Worm (Caenorhabditis elegans) whole organism, L1 larva: Measurements from ENCODE around the gene sur-5.
A peak's percentile ranks its signal among the peaks of the same experiment; 100 is the strongest.

Experiments
- aha-1 ChIP-seq: fragments of 150-350 bp; optimal IDR thresholded peaks from 2 replicates; lab custom pipeline; 2014; ENCODE audit warnings: missing biosample characterization, missing genetic modification characterization
- aly-2 ChIP-seq: fragments of 150-350 bp; optimal IDR thresholded peaks from 2 replicates; lab custom pipeline; 2014; ENCODE audit warnings: missing biosample characterization, missing genetic modification characterization
- ama-1 ChIP-seq: fragments of 150-350 bp; optimal IDR thresholded peaks from 2 replicates; lab custom pipeline; 2014
- ceh-63 ChIP-seq: fragments of 200-800 bp; sonication (Bioruptor generic); optimal IDR thresholded peaks from 2 replicates; lab custom pipeline; 2018; ENCODE audit warnings: mild to moderate bottlenecking, missing genetic modification characterization, missing compliant biosample characterization
- dpl-1 ChIP-seq, 3 experiments: fragments of 150-350 bp in 2 of 3; sonication (generic microtip) in 1 of 3; optimal IDR thresholded peaks; 2 replicates each; lab custom pipeline; 2014 to 2017; ENCODE audit warnings: missing biosample characterization in 3 of 3, missing genetic modification characterization in 3 of 3, missing genetic modification reagents in 3 of 3
- efl-1 ChIP-seq, 4 experiments: fragments of 150-350 bp; optimal IDR thresholded peaks in 3 of 4; peaks in 1 of 4; 1 replicate in 1 of 4; 2 replicates in 3 of 4; lab custom pipeline; 2014; ENCODE audit warnings: missing biosample characterization in 2 of 4, missing genetic modification characterization in 2 of 4, missing genetic modification reagents in 2 of 4
- elt-2 ChIP-seq: sonication (generic microtip); optimal IDR thresholded peaks from 2 replicates; lab custom pipeline; 2016; ENCODE audit warnings: missing genetic modification characterization, mild to moderate bottlenecking, inconsistent platforms, missing compliant biosample characterization, missing genetic modification reagents
- elt-3 ChIP-seq, 6 experiments: fragments of 150-350 bp in 1 of 6; sonication (generic microtip); optimal IDR thresholded peaks; 2 replicates each; lab custom pipeline; 2017 to 2018; ENCODE audit warnings: missing biosample characterization in 6 of 6, missing genetic modification characterization in 6 of 6, inconsistent platforms in 1 of 6
- ets-5 ChIP-seq: fragments of 200-800 bp; sonication (Bioruptor generic); IDR thresholded peaks from 2 replicates; pipeline ENCODE4 v1.3.6; 2022; ENCODE audit warnings: missing genetic modification characterization, missing compliant biosample characterization
- fkh-8 ChIP-seq: sonication (generic microtip); optimal IDR thresholded peaks from 2 replicates; lab custom pipeline; 2016; ENCODE audit warnings: mild to moderate bottlenecking, missing genetic modification characterization, missing compliant biosample characterization
- fos-1 ChIP-seq: fragments of 150-350 bp; optimal IDR thresholded peaks from 2 replicates; lab custom pipeline; 2014; ENCODE audit warnings: missing biosample characterization, missing genetic modification characterization
- hlh-17 ChIP-seq: fragments of 200-800 bp; sonication (Bioruptor generic); optimal IDR thresholded peaks from 2 replicates; lab custom pipeline; 2018; ENCODE audit warnings: missing genetic modification characterization, mild to moderate bottlenecking, missing compliant biosample characterization, moderate library complexity, borderline replicate concordance
- irx-1 ChIP-seq: sonication (generic microtip); optimal IDR thresholded peaks from 2 replicates; lab custom pipeline; 2016; ENCODE audit warnings: missing genetic modification characterization, missing compliant biosample characterization
- isw-1 ChIP-seq: fragments of 200-800 bp; sonication (Bioruptor generic); IDR thresholded peaks from 2 replicates; pipeline ENCODE4 v1.3.6; 2022; ENCODE audit warnings: missing genetic modification characterization, missing compliant biosample characterization
- jun-1 ChIP-seq: fragments of 150-350 bp; optimal IDR thresholded peaks from 2 replicates; lab custom pipeline; 2014; ENCODE audit warnings: missing biosample characterization, missing genetic modification reagents, missing genetic modification characterization
- lin-13 ChIP-seq: fragments of 150-350 bp; optimal IDR thresholded peaks from 2 replicates; lab custom pipeline; 2014; ENCODE audit warnings: missing biosample characterization, missing genetic modification reagents, missing genetic modification characterization
- lin-14 ChIP-seq: fragments of 200-800 bp; sonication (Bioruptor generic); optimal IDR thresholded peaks from 2 replicates; lab custom pipeline; 2018; ENCODE audit warnings: mild to moderate bottlenecking, missing genetic modification characterization, moderate library complexity, missing compliant biosample characterization
- lin-35 ChIP-seq, 2 experiments: fragments of 150-350 bp; optimal IDR thresholded peaks; 2 replicates each; lab custom pipeline; 2014; ENCODE audit warnings: missing biosample characterization in 2 of 2, missing genetic modification characterization in 2 of 2, missing genetic modification reagents in 2 of 2
- lsy-2 ChIP-seq, 2 experiments: fragments of 150-350 bp; optimal IDR thresholded peaks; 2 replicates each; lab custom pipeline; 2014; ENCODE audit warnings: missing biosample characterization in 2 of 2, missing genetic modification characterization in 2 of 2
- mdl-1 ChIP-seq, 2 experiments: fragments of 150-350 bp; optimal IDR thresholded peaks; 2 replicates each; lab custom pipeline; 2014 to 2017; ENCODE audit warnings: missing biosample characterization in 2 of 2, missing genetic modification characterization in 2 of 2, inconsistent platforms in 1 of 2
- mep-1 ChIP-seq: fragments of 150-350 bp; optimal IDR thresholded peaks from 2 replicates; lab custom pipeline; 2014; ENCODE audit warnings: missing biosample characterization, missing genetic modification characterization
- nhr-12 ChIP-seq: sonication (generic microtip); optimal IDR thresholded peaks from 2 replicates; lab custom pipeline; 2017; ENCODE audit warnings: missing biosample characterization, missing genetic modification characterization
- nhr-19 ChIP-seq: fragments of 200-800 bp; sonication (Bioruptor generic); conservative IDR thresholded peaks from 2 replicates; pipeline ENCODE4 v1.3.6; 2022; ENCODE audit warnings: missing genetic modification characterization, missing compliant biosample characterization
- nhr-20 ChIP-seq: sonication (generic microtip); optimal IDR thresholded peaks from 2 replicates; lab custom pipeline; 2016; ENCODE audit warnings: mild to moderate bottlenecking, missing genetic modification characterization, missing compliant biosample characterization
- nhr-237 ChIP-seq: fragments of 150-350 bp; optimal IDR thresholded peaks from 2 replicates; lab custom pipeline; 2014; ENCODE audit warnings: missing biosample characterization, missing genetic modification characterization
- nhr-28 ChIP-seq: fragments of 150-350 bp; optimal IDR thresholded peaks from 2 replicates; lab custom pipeline; 2014; ENCODE audit warnings: missing biosample characterization, missing genetic modification characterization
- nhr-47 ChIP-seq: sonication (generic microtip); optimal IDR thresholded peaks from 2 replicates; lab custom pipeline; 2016; ENCODE audit warnings: mild to moderate bottlenecking, missing genetic modification characterization, moderate library complexity, missing compliant biosample characterization
- nhr-71 ChIP-seq: sonication (generic microtip); optimal IDR thresholded peaks from 2 replicates; lab custom pipeline; 2016; ENCODE audit warnings: mild to moderate bottlenecking, missing genetic modification characterization, moderate library complexity, missing compliant biosample characterization
- nhr-76 ChIP-seq: sonication (generic microtip); optimal IDR thresholded peaks from 2 replicates; lab custom pipeline; 2017; ENCODE audit warnings: missing biosample characterization, missing genetic modification characterization
- nhr-77 ChIP-seq: fragments of 150-350 bp; optimal IDR thresholded peaks from 2 replicates; lab custom pipeline; 2014; ENCODE audit warnings: missing biosample characterization, missing genetic modification characterization
- nhr-84 ChIP-seq: sonication (generic microtip); optimal IDR thresholded peaks from 2 replicates; lab custom pipeline; 2017; ENCODE audit warnings: missing biosample characterization, missing genetic modification characterization
- nhr-85 ChIP-seq: sonication (generic microtip); peaks from one replicate; lab custom pipeline; 2016; ENCODE audit warnings: missing genetic modification characterization, inconsistent platforms, missing compliant biosample characterization
- nhr-90 ChIP-seq: sonication (generic microtip); optimal IDR thresholded peaks from 2 replicates; lab custom pipeline; 2016; ENCODE audit warnings: mild to moderate bottlenecking, missing genetic modification characterization, missing compliant biosample characterization; ENCODE audit not compliant: poor library complexity
- rnt-1 ChIP-seq: sonication (generic microtip); optimal IDR thresholded peaks from 2 replicates; lab custom pipeline; 2016; ENCODE audit warnings: mild to moderate bottlenecking, missing genetic modification characterization, moderate library complexity, missing compliant biosample characterization
- snu-23 ChIP-seq: sonication (generic microtip); optimal IDR thresholded peaks from 2 replicates; lab custom pipeline; 2016; ENCODE audit warnings: missing genetic modification characterization, missing compliant biosample characterization
- sptf-1 ChIP-seq: fragments of 150-350 bp; optimal IDR thresholded peaks from 2 replicates; lab custom pipeline; 2014; ENCODE audit warnings: missing biosample characterization, missing genetic modification characterization
- swsn-7 ChIP-seq: sonication (generic microtip); optimal IDR thresholded peaks from 2 replicates; lab custom pipeline; 2016; ENCODE audit warnings: missing genetic modification characterization, missing compliant biosample characterization
- xbp-1 ChIP-seq: sonication (generic microtip); optimal IDR thresholded peaks from 2 replicates; lab custom pipeline; 2016; ENCODE audit warnings: missing genetic modification characterization, missing compliant biosample characterization

sur-5 gene

ce11 chrX:7323604-7324003 is 18.2 kb upstream of the sur-5 start:
- peak; percentile 13 for TF ChIP-seq xbp-1 (tag; lab: Kevin White, UChicago)
- no peak for TF ChIP-seq nhr-76 (tag; lab: Kevin White, UChicago)
- peak; percentile 29 for TF ChIP-seq snu-23 (GFP tag; lab: Kevin White, UChicago)
- TF ChIP-seq aly-2 (tag; lab: Kevin White, UChicago) = no peak
- peak; percentile 54 for TF ChIP-seq nhr-47 (tag; lab: Kevin White, UChicago)
- peak; percentile 1 for TF ChIP-seq lin-14 (GFP tag; lab: Kevin White, UChicago)
- TF ChIP-seq elt-2 (tag; lab: Kevin White, UChicago) = peak; percentile 64
- TF ChIP-seq nhr-90 (tag; lab: Kevin White, UChicago) = peak; percentile 37
- no peak for TF ChIP-seq ceh-63
- no peak for TF ChIP-seq ama-1 (lab: Kevin White, UChicago)
- no peak for TF ChIP-seq nhr-84 (tag; lab: Kevin White, UChicago)
- TF ChIP-seq nhr-20 (tag; lab: Kevin White, UChicago) = peak; percentile 57
- TF ChIP-seq fkh-8 (tag; lab: Kevin White, UChicago) = peak; percentile 6
- peak; percentile 39 for TF ChIP-seq nhr-19 (GFP tag; lab: Robert Waterston, UW)
- TF ChIP-seq lin-35 (GFP tag; optimal IDR thresholded peaks at IDR 0.05; lab: Kevin White, UChicago) = peak in 1 of 2 experiments; percentile 44
- peak; percentile 10 for TF ChIP-seq mep-1 (tag; lab: Kevin White, UChicago)
- peak; percentile 38 for TF ChIP-seq nhr-85 (tag; lab: Kevin White, UChicago)
- TF ChIP-seq irx-1 (tag; lab: Kevin White, UChicago) = no peak
- no peak for TF ChIP-seq efl-1 (optimal IDR thresholded peaks at IDR 0.05; lab: Kevin White, UChicago)
- peak in 1 of 2 experiments; percentile 73 for TF ChIP-seq efl-1 (GFP tag; optimal IDR thresholded peaks at IDR 0.05 in 1 of 2; lab: Kevin White, UChicago)
- no peak for TF ChIP-seq sptf-1 (tag; lab: Kevin White, UChicago)
- peak in 1 of 6 experiments; percentile 21 for TF ChIP-seq elt-3 (tag; optimal IDR thresholded peaks at IDR 0.05; lab: Kevin White, UChicago)
- TF ChIP-seq nhr-71 (tag; lab: Kevin White, UChicago) = peak; percentile 34
- TF ChIP-seq, all 84 proteins: peak for 15

ce11 chrX:7322323-7322722 is 17.0 kb upstream of the sur-5 start, which contains the start of gene T08A9.13:
T08A9.13 (minus strand) TSS chrX:7322423.
- TF ChIP-seq elt-3 (tag; optimal IDR thresholded peaks at IDR 0.05; lab: Kevin White, UChicago) = no peak
- no peak for TF ChIP-seq nhr-28
- no peak for TF ChIP-seq xbp-1 (tag; lab: Kevin White, UChicago)
- TF ChIP-seq aha-1 = no peak
- TF ChIP-seq isw-1 (GFP tag; lab: Robert Waterston, UW) = no peak
- TF ChIP-seq ets-5 (GFP tag; lab: Robert Waterston, UW) = no peak
- no peak for TF ChIP-seq rnt-1 (tag; lab: Kevin White, UChicago)
- TF ChIP-seq aly-2 (tag; lab: Kevin White, UChicago) = no peak
- TF ChIP-seq dpl-1 (GFP tag; optimal IDR thresholded peaks at IDR 0.05; lab: Kevin White, UChicago) = no peak
- no peak for TF ChIP-seq lsy-2 (tag; optimal IDR thresholded peaks at IDR 0.05; lab: Kevin White, UChicago)
- no peak for TF ChIP-seq hlh-17 (GFP tag; lab: Kevin White, UChicago)
- TF ChIP-seq fos-1 (tag; lab: Kevin White, UChicago) = no peak
- TF ChIP-seq nhr-12 (tag; lab: Kevin White, UChicago) = no peak
- TF ChIP-seq ama-1 (lab: Kevin White, UChicago) = no peak
- TF ChIP-seq nhr-76 (tag; lab: Kevin White, UChicago) = no peak
- no peak for TF ChIP-seq nhr-77
- no peak for TF ChIP-seq sptf-1 (tag; lab: Kevin White, UChicago)

ce11 chrX:7320115-7320711 is 14.8 kb upstream of the sur-5 start, which contains the start of gene spp-5:
spp-5 (minus strand) TSS chrX:7320354.
- TF ChIP-seq lin-13 (GFP tag; lab: Kevin White, UChicago) = no peak
- no peak for TF ChIP-seq nhr-237 (tag; lab: Kevin White, UChicago)
- TF ChIP-seq elt-2 (tag; lab: Kevin White, UChicago) = peak; percentile 95
- TF ChIP-seq lin-35 (GFP tag; optimal IDR thresholded peaks at IDR 0.05; lab: Kevin White, UChicago) = peak in 1 of 2 experiments; percentile 56
- TF ChIP-seq efl-1 (optimal IDR thresholded peaks at IDR 0.05; lab: Kevin White, UChicago) = no peak
- TF ChIP-seq efl-1 (GFP tag; optimal IDR thresholded peaks at IDR 0.05 in 1 of 2; lab: Kevin White, UChicago) = no peak
- peak; percentile 22 for TF ChIP-seq nhr-20 (tag; lab: Kevin White, UChicago)
- TF ChIP-seq mdl-1 (tag; optimal IDR thresholded peaks at IDR 0.05; lab: Kevin White, UChicago) = peak in 1 of 2 experiments; percentile 6
- TF ChIP-seq lin-14 (GFP tag; lab: Kevin White, UChicago) = peak; percentile 4
- peak; percentile 31 for TF ChIP-seq nhr-90 (tag; lab: Kevin White, UChicago)
- no peak for TF ChIP-seq swsn-7 (tag; lab: Kevin White, UChicago)
- TF ChIP-seq jun-1 (tag; lab: Kevin White, UChicago) = peak; percentile 37
